Fruit fly (Drosophila melanogaster): ENCODE measurements around the gene Kdm2.

Kdm2 gene

DNA sequence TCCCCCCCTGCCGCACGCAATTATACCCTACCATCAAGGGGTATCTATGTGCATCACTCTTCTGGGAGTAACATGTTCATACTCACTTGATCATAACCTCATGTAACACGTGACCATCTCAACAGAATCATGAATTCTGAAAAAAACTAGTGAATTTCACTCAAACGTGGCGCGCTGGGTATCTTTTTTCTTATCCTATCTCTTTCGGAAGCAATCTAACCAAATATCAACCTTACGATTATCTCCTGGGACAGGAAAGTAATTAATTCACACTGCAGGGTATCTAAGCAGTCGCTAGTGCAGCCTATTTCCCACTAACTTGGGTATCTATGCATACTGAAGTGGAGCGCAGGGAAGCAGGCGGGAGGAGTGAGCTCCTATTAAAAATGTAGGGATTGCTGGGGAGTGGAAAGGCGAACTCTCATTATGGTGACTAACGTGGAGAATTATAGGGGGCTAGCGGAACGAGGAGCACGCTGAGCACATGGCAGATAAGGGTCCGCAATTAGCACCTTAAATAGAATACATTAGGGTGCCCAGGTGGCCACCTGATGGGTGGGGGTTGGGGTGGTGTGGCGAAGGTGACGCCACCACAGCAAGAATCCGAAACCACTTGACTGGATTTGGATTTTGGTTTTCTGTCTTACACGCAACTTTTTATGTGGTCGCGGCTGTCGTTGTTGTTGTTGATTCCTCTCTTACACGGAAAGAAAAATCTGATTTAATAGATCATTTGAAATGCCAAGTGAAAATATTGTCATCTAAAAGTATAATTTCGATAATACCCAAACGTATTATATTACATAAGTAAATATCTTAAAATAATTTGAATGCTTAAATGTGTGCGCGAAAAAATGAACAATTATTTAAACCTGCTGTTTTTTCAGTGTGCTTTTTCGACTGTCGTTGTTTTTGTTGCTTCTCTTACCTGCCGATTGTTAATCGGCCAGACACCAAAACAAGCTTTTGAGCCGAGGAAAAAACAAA, 3.1 kb downstream of the Kdm2 start:
- TF ChIP-seq ttk (optimal IDR thresholded peaks at IDR 0.05) (no peak), Sin3A (optimal IDR thresholded peaks at IDR 0.05) (no peak), psq (optimal IDR thresholded peaks at IDR 0.05) (no peak), h (optimal IDR thresholded peaks at IDR 0.05) (no peak), insv (optimal IDR thresholded peaks at IDR 0.05) (no peak), Myc (optimal IDR thresholded peaks at IDR 0.05) (no peak)

DNA sequence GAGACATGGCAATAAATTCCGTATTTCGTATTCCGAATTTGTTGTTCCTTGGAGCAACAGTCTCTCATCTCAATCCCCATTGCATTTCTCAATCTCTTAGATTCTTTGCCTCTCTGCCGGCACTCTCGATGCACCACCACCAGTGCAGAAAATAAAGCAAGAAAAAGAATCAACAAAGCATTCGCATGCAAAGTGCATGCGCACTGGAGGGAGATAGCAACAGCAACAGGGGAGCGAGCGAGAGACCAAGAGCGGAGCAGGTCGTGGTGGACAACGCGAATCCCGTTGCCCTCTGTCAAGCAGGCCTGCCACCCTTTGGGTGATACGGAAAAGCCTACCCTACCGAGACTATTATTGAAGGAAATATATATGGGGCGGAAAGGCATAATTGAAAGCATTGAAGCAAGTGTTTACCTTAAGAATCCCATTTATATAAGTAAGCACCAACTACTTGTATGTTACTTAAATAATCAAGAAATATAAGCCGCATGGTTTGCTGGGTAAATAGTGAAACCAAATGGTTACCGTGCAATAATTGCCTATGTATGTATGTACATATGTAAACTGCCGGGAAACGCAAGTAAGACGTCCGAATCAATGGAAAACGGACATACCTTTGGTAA, 4.2 kb downstream of the Kdm2 start:
- TF ChIP-seq h (optimal IDR thresholded peaks at IDR 0.05): no peak
- no peak for TF ChIP-seq Myc (optimal IDR thresholded peaks at IDR 0.05)
- TF ChIP-seq psq (optimal IDR thresholded peaks at IDR 0.05): no peak
- no peak for TF ChIP-seq insv (optimal IDR thresholded peaks at IDR 0.05)
- TF ChIP-seq ttk (optimal IDR thresholded peaks at IDR 0.05): no peak
- no peak for TF ChIP-seq Sin3A (optimal IDR thresholded peaks at IDR 0.05)

DNA sequence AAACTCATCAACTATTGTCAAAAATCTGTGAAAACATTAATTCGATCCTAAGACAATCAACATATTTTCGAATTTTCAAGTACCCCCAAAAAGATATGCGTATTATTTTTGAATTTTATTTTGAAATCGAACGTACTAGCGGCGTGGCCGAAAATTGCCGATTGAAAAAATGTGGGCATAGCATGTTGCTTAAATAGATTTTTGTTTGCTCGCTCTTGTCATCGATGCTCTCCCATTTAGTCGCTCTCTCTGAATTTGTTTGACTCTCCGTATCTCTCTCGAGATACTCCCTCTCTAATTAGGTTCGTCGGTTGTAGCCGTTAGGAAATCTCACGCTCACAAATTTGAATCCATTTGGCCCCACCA, 4.7 kb downstream of the Kdm2 start:
- no peak for TF ChIP-seq insv (optimal IDR thresholded peaks at IDR 0.05)
- no peak for TF ChIP-seq psq (optimal IDR thresholded peaks at IDR 0.05)
- TF ChIP-seq ttk (optimal IDR thresholded peaks at IDR 0.05): no peak
- TF ChIP-seq Myc (optimal IDR thresholded peaks at IDR 0.05): no peak
- no peak for TF ChIP-seq h (optimal IDR thresholded peaks at IDR 0.05)

DNA sequence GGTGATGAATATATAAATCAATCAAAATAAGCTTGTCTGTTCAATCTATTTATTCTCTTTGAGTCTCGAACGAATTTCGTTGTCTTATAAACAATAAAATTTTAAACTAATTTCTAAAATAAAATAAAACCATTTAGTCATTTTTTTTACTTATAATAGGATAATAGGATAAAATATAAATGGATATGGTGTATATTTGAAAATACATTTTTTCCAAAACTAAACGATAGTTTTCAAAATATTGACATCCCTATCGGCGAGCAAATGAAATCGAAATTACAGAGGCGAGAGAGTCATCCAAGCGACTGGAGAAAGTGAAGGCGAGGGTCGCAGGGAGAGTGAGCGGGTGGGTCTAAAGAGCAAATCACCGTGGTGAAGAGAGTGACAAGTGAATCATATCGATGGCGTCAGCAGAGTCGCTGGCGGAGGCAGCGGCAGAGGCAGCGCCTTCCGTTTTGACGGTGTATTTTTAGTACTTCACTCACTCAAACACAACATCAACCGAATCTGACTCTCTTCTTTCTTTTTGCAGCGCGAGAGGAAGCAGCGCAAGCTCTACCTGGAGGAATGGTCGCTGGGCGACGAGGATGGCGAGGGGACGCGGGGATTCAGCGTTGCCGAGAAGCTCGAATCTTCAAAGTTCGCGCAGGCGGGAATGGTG, 5.2 kb downstream of the Kdm2 start:
- TF ChIP-seq psq (optimal IDR thresholded peaks at IDR 0.05) (no peak), Sin3A (optimal IDR thresholded peaks at IDR 0.05) (no peak), Myc (optimal IDR thresholded peaks at IDR 0.05) (no peak), insv (optimal IDR thresholded peaks at IDR 0.05) (no peak), h (optimal IDR thresholded peaks at IDR 0.05) (no peak), ttk (optimal IDR thresholded peaks at IDR 0.05) (no peak)

DNA sequence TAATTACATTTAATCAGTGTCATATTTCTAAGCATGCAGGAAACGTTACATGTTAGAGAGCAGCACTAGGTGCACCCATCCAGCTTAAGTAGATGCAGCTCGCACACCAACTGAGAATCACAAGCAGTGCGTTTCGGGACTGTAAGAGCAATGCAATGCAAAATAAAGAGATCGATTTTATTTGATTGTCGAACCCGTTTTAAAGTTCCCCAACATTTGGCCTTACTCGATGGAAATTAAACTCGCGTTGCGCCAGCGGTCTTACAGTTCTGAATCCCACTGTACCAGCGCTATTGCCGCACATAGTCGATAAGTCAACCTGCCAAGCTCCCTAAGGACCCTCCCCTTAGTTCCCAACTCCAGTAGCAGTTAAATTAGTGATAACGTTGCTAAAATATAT, 10.5 kb downstream of the Kdm2 start:
- TF ChIP-seq psq (optimal IDR thresholded peaks at IDR 0.05) (no peak), h (optimal IDR thresholded peaks at IDR 0.05) (no peak), Myc (optimal IDR thresholded peaks at IDR 0.05) (no peak), insv (optimal IDR thresholded peaks at IDR 0.05) (no peak), Sin3A (optimal IDR thresholded peaks at IDR 0.05) (no peak), ttk (optimal IDR thresholded peaks at IDR 0.05) (no peak)

DNA sequence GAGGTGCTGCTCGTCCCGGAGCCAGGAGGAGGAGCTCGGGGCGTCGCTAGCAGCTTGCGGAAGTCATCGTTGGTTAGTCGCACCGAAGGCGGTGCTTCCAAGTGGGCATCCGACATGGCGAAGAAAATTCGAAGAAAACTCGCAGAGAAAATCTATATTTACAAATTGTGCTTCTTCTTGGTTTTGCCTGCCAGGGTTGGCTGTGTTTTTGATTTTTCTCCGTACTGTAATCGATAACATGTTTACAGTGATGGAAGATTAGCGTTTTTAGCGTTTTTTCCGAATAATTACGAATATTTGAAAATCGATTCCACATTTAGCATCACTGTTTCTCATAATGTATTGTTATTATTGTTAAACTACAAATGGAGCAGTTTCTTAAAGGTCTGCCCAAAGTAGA, 12.6 kb downstream of the Kdm2 start, which contains the start of the genes beag and Ada:
TSS of gene beag (minus strand) at position 205 of the 400 bp plus-strand sequence.
TSS of gene Ada (plus strand) at position 310 of the 400 bp plus-strand sequence.
- no peak for TF ChIP-seq ttk (optimal IDR thresholded peaks at IDR 0.05)
- TF ChIP-seq insv (optimal IDR thresholded peaks at IDR 0.05): no peak
- TF ChIP-seq h (optimal IDR thresholded peaks at IDR 0.05): no peak
- TF ChIP-seq Myc (optimal IDR thresholded peaks at IDR 0.05): no peak
- no peak for TF ChIP-seq Sin3A (optimal IDR thresholded peaks at IDR 0.05)
- no peak for TF ChIP-seq psq (optimal IDR thresholded peaks at IDR 0.05)

DNA sequence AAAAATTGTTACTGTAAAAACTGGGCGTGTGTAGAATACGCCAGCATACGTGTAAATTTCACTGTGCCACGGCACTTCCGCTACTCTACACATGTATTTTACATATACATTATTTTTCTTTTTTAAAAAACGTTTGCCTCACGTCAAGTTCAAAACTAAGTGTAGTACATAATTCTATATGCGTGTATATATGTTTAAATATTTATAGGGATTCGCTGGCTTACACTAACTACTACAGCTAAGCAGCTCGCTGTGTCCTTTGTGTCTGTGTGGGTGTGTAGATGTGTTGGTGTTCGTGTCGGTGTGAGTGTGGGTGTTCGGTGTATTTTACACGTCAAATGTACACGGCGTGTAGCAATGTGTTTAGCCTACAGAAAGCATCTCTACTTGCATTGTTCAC, 16.1 kb downstream of the Kdm2 start:
- no peak for TF ChIP-seq h (optimal IDR thresholded peaks at IDR 0.05)
- no peak for TF ChIP-seq ttk (optimal IDR thresholded peaks at IDR 0.05)
- TF ChIP-seq Sin3A (optimal IDR thresholded peaks at IDR 0.05): no peak
- no peak for TF ChIP-seq Myc (optimal IDR thresholded peaks at IDR 0.05)
- no peak for TF ChIP-seq insv (optimal IDR thresholded peaks at IDR 0.05)
- no peak for TF ChIP-seq psq (optimal IDR thresholded peaks at IDR 0.05)

DNA sequence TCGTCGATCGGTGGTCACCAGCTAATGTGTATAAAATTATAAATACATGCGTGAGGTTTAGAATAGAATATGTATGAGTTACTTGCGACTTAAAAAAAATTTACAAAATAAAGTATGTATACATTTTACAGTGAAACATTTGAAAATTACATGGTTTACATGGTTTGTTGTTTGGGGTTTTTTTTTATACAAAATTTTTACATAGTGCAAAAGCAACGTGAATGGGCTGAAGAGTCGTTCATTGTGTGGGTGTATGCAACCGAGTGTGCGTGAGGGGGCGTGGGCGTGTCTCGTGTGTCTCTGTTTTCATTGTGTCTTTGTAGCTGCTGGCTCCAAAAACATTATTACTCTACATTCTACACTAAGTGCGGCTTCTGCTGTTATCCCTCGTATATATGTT, 17.6 kb downstream of the Kdm2 start:
- no peak for TF ChIP-seq ttk (optimal IDR thresholded peaks at IDR 0.05)
- TF ChIP-seq psq (optimal IDR thresholded peaks at IDR 0.05): no peak
- no peak for TF ChIP-seq h (optimal IDR thresholded peaks at IDR 0.05)
- TF ChIP-seq insv (optimal IDR thresholded peaks at IDR 0.05): no peak
- TF ChIP-seq Myc (optimal IDR thresholded peaks at IDR 0.05): no peak
- TF ChIP-seq Sin3A (optimal IDR thresholded peaks at IDR 0.05): no peak

DNA sequence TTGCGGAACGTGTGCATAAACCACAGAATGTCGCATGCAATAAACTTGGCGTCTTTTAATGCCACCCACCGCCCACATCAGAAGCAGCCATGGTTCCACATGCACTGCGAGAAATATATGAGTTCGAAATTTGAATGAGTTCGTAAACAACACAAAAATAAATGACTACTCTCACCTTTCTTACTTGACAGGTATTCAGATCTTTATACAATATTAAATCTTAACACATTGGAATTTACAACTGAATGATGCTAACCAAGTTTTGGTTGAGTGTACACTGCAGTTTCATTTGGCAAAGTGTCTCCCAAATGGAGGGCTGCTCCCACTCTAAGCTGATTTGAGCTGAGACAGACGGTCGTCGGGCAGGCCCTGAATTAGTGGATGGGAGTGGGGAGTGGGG, 22.6 kb downstream of the Kdm2 start:
- TF ChIP-seq psq (optimal IDR thresholded peaks at IDR 0.05): no peak
- no peak for TF ChIP-seq ttk (optimal IDR thresholded peaks at IDR 0.05)
- no peak for TF ChIP-seq h (optimal IDR thresholded peaks at IDR 0.05)
- TF ChIP-seq insv (optimal IDR thresholded peaks at IDR 0.05): no peak
- TF ChIP-seq Sin3A (optimal IDR thresholded peaks at IDR 0.05): no peak
- TF ChIP-seq Myc (optimal IDR thresholded peaks at IDR 0.05): no peak

DNA sequence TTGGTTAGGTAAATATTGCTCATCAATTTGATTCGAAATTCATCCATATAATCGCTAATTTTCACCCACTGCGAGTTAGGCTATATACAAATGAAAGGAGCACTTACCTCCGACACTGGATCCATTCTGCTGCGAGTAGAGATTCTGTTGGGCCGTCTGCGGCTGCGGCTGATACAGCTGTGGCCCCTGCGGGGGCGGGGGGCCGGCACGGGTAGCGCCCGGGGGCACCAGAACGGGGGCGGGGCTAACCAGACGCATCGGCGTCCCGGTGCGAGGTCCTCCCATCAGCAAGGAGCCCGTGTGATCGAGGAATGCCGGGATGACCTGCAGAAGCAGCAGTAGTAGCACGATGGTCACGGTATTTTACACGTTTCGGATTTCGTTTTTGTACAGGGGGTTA, 27.3 kb downstream of the Kdm2 start:
- TF ChIP-seq ttk (optimal IDR thresholded peaks at IDR 0.05) (no peak), Myc (optimal IDR thresholded peaks at IDR 0.05) (no peak), psq (optimal IDR thresholded peaks at IDR 0.05) (no peak), Sin3A (optimal IDR thresholded peaks at IDR 0.05) (no peak), h (optimal IDR thresholded peaks at IDR 0.05) (no peak), insv (optimal IDR thresholded peaks at IDR 0.05) (no peak)

DNA sequence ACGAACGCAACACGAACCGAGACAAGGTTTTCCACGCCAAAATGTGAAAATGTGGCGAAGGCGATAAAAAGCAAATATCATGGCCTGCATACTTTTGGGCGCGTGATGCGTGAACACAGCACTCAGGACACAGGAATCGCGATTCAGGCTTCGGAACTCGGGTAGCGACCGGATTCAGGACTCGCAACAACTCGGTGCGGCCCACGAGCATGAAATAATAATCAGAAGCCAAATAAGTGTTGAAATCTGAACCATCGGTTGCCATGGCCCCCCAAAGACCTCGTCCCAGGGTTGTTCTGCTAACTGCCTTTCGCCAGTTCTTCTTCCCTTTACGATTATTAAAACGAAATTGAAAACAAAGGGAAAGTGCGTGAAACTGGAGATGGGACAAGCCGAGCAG, 30.0 kb downstream of the Kdm2 start:
- TF ChIP-seq psq (optimal IDR thresholded peaks at IDR 0.05): no peak

DNA sequence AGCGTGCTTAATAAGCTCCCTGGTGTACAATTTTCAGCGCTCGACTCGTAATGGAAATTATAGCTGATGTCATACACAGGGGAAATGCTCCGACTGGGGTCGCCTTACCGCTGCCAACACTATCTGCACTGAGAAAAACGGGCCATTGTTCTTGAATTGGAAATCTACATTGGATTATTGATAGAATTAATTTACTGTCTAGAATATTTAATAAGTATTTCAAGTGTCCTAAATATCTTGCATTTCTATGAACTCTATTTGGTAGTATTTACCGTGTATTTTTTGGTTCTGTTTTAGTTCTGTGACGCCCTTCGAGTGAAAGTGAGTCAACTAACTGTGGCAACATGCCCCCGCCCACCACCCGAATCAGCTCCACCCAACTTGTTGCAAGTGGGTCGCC, 31.1 kb downstream of the Kdm2 start:
- TF ChIP-seq Myc (optimal IDR thresholded peaks at IDR 0.05): no peak
- TF ChIP-seq insv (optimal IDR thresholded peaks at IDR 0.05): no peak
- no peak for TF ChIP-seq Sin3A (optimal IDR thresholded peaks at IDR 0.05)
- TF ChIP-seq psq (optimal IDR thresholded peaks at IDR 0.05): no peak
- no peak for TF ChIP-seq h (optimal IDR thresholded peaks at IDR 0.05)
- TF ChIP-seq ttk (optimal IDR thresholded peaks at IDR 0.05): no peak

Measured in Kc167 (cell line).